Worm (Caenorhabditis elegans) whole organism, L1 larva: ENCODE data around the gene Y57G11C.3.

ENCODE experiments used
- C34B4.2 ChIP-seq: sonication (generic microtip); optimal IDR thresholded peaks from 2 replicates; lab custom pipeline; 2017; ENCODE audit warnings: mild to moderate bottlenecking, missing genetic modification characterization, missing compliant biosample characterization
- F16B12.6 ChIP-seq: fragments of 150-350 bp; optimal IDR thresholded peaks from 2 replicates; lab custom pipeline; 2014; ENCODE audit warnings: missing biosample characterization, missing genetic modification characterization
- ceh-8 ChIP-seq: fragments of 200-800 bp; sonication (Bioruptor generic); optimal IDR thresholded peaks from 2 replicates; lab custom pipeline; 2018; ENCODE audit warnings: mild to moderate bottlenecking, missing genetic modification characterization, moderate library complexity, missing compliant biosample characterization
- ceh-88 ChIP-seq: fragments of 200-800 bp; sonication (Bioruptor generic); IDR thresholded peaks from 2 replicates; pipeline ENCODE4 v1.3.6; 2022; ENCODE audit warnings: missing genetic modification characterization, missing compliant biosample characterization
- dsc-1 ChIP-seq: sonication (generic microtip); optimal IDR thresholded peaks from 2 replicates; lab custom pipeline; 2016; ENCODE audit warnings: mild to moderate bottlenecking, missing genetic modification characterization, missing compliant biosample characterization
- efl-1 ChIP-seq, 4 experiments: fragments of 150-350 bp; optimal IDR thresholded peaks in 3 of 4; peaks in 1 of 4; 1 replicate in 1 of 4; 2 replicates in 3 of 4; lab custom pipeline; 2014; ENCODE audit warnings: missing biosample characterization in 2 of 4, missing genetic modification characterization in 2 of 4, missing genetic modification reagents in 2 of 4
- elt-3 ChIP-seq, 6 experiments: fragments of 150-350 bp in 1 of 6; sonication (generic microtip); optimal IDR thresholded peaks; 2 replicates each; lab custom pipeline; 2017 to 2018; ENCODE audit warnings: missing biosample characterization in 6 of 6, missing genetic modification characterization in 6 of 6, inconsistent platforms in 1 of 6
- fkh-10 ChIP-seq: sonication (generic microtip); optimal IDR thresholded peaks from 2 replicates; lab custom pipeline; 2017; ENCODE audit warnings: missing biosample characterization, missing genetic modification reagents, missing genetic modification characterization
- fkh-8 ChIP-seq: sonication (generic microtip); optimal IDR thresholded peaks from 2 replicates; lab custom pipeline; 2016; ENCODE audit warnings: mild to moderate bottlenecking, missing genetic modification characterization, missing compliant biosample characterization
- fos-1 ChIP-seq: fragments of 150-350 bp; optimal IDR thresholded peaks from 2 replicates; lab custom pipeline; 2014; ENCODE audit warnings: missing biosample characterization, missing genetic modification characterization
- hlh-17 ChIP-seq: fragments of 200-800 bp; sonication (Bioruptor generic); optimal IDR thresholded peaks from 2 replicates; lab custom pipeline; 2018; ENCODE audit warnings: missing genetic modification characterization, mild to moderate bottlenecking, missing compliant biosample characterization, moderate library complexity, borderline replicate concordance
- hlh-4 ChIP-seq: sonication (generic microtip); optimal IDR thresholded peaks from 2 replicates; lab custom pipeline; 2016; ENCODE audit warnings: mild to moderate bottlenecking, missing genetic modification characterization, missing compliant biosample characterization
- hpl-2 ChIP-seq: fragments of 150-350 bp; optimal IDR thresholded peaks from 2 replicates; lab custom pipeline; 2014; ENCODE audit warnings: missing biosample characterization, missing genetic modification reagents, missing genetic modification characterization
- isw-1 ChIP-seq: fragments of 200-800 bp; sonication (Bioruptor generic); IDR thresholded peaks from 2 replicates; pipeline ENCODE4 v1.3.6; 2022; ENCODE audit warnings: missing genetic modification characterization, missing compliant biosample characterization
- lin-14 ChIP-seq: fragments of 200-800 bp; sonication (Bioruptor generic); optimal IDR thresholded peaks from 2 replicates; lab custom pipeline; 2018; ENCODE audit warnings: mild to moderate bottlenecking, missing genetic modification characterization, moderate library complexity, missing compliant biosample characterization
- lin-39 ChIP-seq: fragments of 150-350 bp; optimal IDR thresholded peaks from 2 replicates; lab custom pipeline; 2014; ENCODE audit warnings: missing biosample characterization, missing genetic modification reagents, missing genetic modification characterization
- lir-3 ChIP-seq: sonication (generic microtip); optimal IDR thresholded peaks from 2 replicates; lab custom pipeline; 2016; ENCODE audit warnings: mild to moderate bottlenecking, missing genetic modification characterization, moderate library complexity, missing compliant biosample characterization; ENCODE audit not compliant: poor library complexity
- mab-9 ChIP-seq: fragments of 200-800 bp; sonication (Bioruptor generic); IDR thresholded peaks from 2 replicates; pipeline ENCODE4 v1.3.6; 2022; ENCODE audit warnings: missing genetic modification reagents, missing genetic modification characterization, missing compliant biosample characterization
- mdl-1 ChIP-seq, 2 experiments: fragments of 150-350 bp; optimal IDR thresholded peaks; 2 replicates each; lab custom pipeline; 2014 to 2017; ENCODE audit warnings: missing biosample characterization in 2 of 2, missing genetic modification characterization in 2 of 2, inconsistent platforms in 1 of 2
- mep-1 ChIP-seq: fragments of 150-350 bp; optimal IDR thresholded peaks from 2 replicates; lab custom pipeline; 2014; ENCODE audit warnings: missing biosample characterization, missing genetic modification characterization
- nhr-11 ChIP-seq: fragments of 150-350 bp; optimal IDR thresholded peaks from 2 replicates; lab custom pipeline; 2014; ENCODE audit warnings: missing biosample characterization, missing genetic modification characterization
- nhr-47 ChIP-seq: sonication (generic microtip); optimal IDR thresholded peaks from 2 replicates; lab custom pipeline; 2016; ENCODE audit warnings: mild to moderate bottlenecking, missing genetic modification characterization, moderate library complexity, missing compliant biosample characterization
- nhr-71 ChIP-seq: sonication (generic microtip); optimal IDR thresholded peaks from 2 replicates; lab custom pipeline; 2016; ENCODE audit warnings: mild to moderate bottlenecking, missing genetic modification characterization, moderate library complexity, missing compliant biosample characterization
- nhr-77 ChIP-seq: fragments of 150-350 bp; optimal IDR thresholded peaks from 2 replicates; lab custom pipeline; 2014; ENCODE audit warnings: missing biosample characterization, missing genetic modification characterization
- nhr-84 ChIP-seq: sonication (generic microtip); optimal IDR thresholded peaks from 2 replicates; lab custom pipeline; 2017; ENCODE audit warnings: missing biosample characterization, missing genetic modification characterization
- pag-3 ChIP-seq: sonication (generic microtip); optimal IDR thresholded peaks from 2 replicates; lab custom pipeline; 2017; ENCODE audit warnings: missing genetic modification characterization, mild to moderate bottlenecking, missing compliant biosample characterization, antibody characterized with exemption, borderline replicate concordance; ENCODE audit not compliant: insufficient read depth
- pax-3 ChIP-seq: fragments of 200-800 bp; sonication (Bioruptor generic); optimal IDR thresholded peaks from 2 replicates; lab custom pipeline; 2018; ENCODE audit warnings: mild to moderate bottlenecking, missing genetic modification characterization, moderate library complexity, missing compliant biosample characterization
- rnt-1 ChIP-seq: sonication (generic microtip); optimal IDR thresholded peaks from 2 replicates; lab custom pipeline; 2016; ENCODE audit warnings: mild to moderate bottlenecking, missing genetic modification characterization, moderate library complexity, missing compliant biosample characterization
- sptf-1 ChIP-seq: fragments of 150-350 bp; optimal IDR thresholded peaks from 2 replicates; lab custom pipeline; 2014; ENCODE audit warnings: missing biosample characterization, missing genetic modification characterization
- sup-37 ChIP-seq: fragments of 200-800 bp; sonication (Bioruptor generic); optimal IDR thresholded peaks from 2 replicates; lab custom pipeline; 2018; ENCODE audit warnings: mild to moderate bottlenecking, missing genetic modification characterization, missing compliant biosample characterization
- swsn-7 ChIP-seq: sonication (generic microtip); optimal IDR thresholded peaks from 2 replicates; lab custom pipeline; 2016; ENCODE audit warnings: missing genetic modification characterization, missing compliant biosample characterization
- tlp-1 ChIP-seq: fragments of 150-350 bp; optimal IDR thresholded peaks from 2 replicates; lab custom pipeline; 2014; ENCODE audit warnings: missing biosample characterization, missing genetic modification characterization
- unc-130 ChIP-seq: fragments of 150-350 bp; optimal IDR thresholded peaks from 2 replicates; lab custom pipeline; 2017; ENCODE audit warnings: missing biosample characterization, missing genetic modification characterization, inconsistent platforms

Y57G11C.3 gene

DNA sequence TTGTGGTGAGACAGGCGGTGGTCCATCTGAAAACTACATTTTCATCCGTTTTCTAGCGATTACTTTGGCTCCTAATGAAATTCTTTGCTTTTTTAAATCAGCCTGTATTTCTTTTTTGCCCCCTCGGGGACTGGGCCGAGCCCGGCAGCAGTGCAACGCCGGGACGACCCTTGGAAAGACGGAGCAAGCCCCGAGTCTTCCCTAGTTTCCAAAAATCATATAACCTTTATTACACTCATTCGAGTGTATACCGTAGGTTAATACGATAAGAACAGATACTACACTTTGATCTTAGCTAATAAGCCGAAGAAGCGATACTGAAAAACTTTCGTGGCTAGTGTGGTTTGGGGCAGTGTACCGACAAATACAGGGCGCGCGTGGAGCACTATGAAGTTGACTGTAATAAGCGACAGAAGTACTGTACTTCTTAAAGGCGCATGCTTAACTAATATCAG is 3.3 kb upstream of the Y57G11C.3 start:
- TF ChIP-seq rnt-1 (tag; lab: Kevin White, UChicago) (no peak), lin-14 (GFP tag; lab: Kevin White, UChicago) (no peak), fkh-8 (tag; lab: Kevin White, UChicago) (no peak), nhr-84 (tag; lab: Kevin White, UChicago) (no peak), unc-130 (tag; lab: Kevin White, UChicago) (no peak), isw-1 (no peak)
- TF ChIP-seq, all 84 proteins: peak for 0

DNA sequence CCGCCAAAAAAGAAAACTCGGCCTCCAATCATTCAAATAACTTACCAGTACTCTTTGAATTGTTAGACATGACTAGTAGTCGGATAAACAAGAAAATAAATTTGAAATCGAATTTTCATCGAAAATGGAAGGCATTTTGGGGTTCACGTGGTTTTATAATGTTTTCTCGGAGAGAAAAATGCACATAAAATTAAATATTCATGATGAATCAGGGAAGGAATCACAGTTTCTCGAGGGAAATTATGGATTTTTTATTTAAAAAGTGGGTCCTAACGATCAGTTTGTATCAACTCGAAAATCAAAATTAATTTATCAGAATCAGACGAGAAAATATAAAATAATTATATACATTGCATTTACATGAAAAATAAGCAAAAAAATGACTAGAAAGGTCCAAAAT is 2.7 kb upstream of the Y57G11C.3 start, which contains the start of gene Y57G11C.5:
TSS of gene Y57G11C.5 (minus strand) at position 101 of the 400 bp plus-strand sequence.
- TF ChIP-seq hlh-17 = no peak
- no peak for TF ChIP-seq dsc-1
- no peak for TF ChIP-seq F16B12.6 (tag; lab: Kevin White, UChicago)
- TF ChIP-seq sup-37 (GFP tag; lab: Kevin White, UChicago) = no peak
- TF ChIP-seq tlp-1 (tag; lab: Kevin White, UChicago) = no peak
- no peak for TF ChIP-seq efl-1 (optimal IDR thresholded peaks at IDR 0.05; lab: Kevin White, UChicago)
- no peak for TF ChIP-seq efl-1 (GFP tag; optimal IDR thresholded peaks at IDR 0.05 in 1 of 2; lab: Kevin White, UChicago)
- no peak for TF ChIP-seq pag-3 (tag; lab: Kevin White, UChicago)
- no peak for TF ChIP-seq ceh-88 (GFP tag; lab: Robert Waterston, UW)
- TF ChIP-seq C34B4.2 (tag; lab: Kevin White, UChicago) = no peak
- TF ChIP-seq lin-39 (tag; lab: Kevin White, UChicago) = no peak
- TF ChIP-seq hlh-4 (tag; lab: Kevin White, UChicago) = no peak
- no peak for TF ChIP-seq elt-3 (tag; optimal IDR thresholded peaks at IDR 0.05; lab: Kevin White, UChicago)
- TF ChIP-seq isw-1 = no peak
- TF ChIP-seq fkh-10 (GFP tag; lab: Kevin White, UChicago) = no peak
- no peak for TF ChIP-seq mep-1 (tag; lab: Kevin White, UChicago)
- TF ChIP-seq nhr-47 (tag; lab: Kevin White, UChicago) = no peak
- no peak for TF ChIP-seq lir-3 (tag; lab: Kevin White, UChicago)
- TF ChIP-seq nhr-71 (tag; lab: Kevin White, UChicago) = no peak
- no peak for TF ChIP-seq nhr-11 (tag; lab: Kevin White, UChicago)
- TF ChIP-seq, all 84 proteins: peak for 0

DNA sequence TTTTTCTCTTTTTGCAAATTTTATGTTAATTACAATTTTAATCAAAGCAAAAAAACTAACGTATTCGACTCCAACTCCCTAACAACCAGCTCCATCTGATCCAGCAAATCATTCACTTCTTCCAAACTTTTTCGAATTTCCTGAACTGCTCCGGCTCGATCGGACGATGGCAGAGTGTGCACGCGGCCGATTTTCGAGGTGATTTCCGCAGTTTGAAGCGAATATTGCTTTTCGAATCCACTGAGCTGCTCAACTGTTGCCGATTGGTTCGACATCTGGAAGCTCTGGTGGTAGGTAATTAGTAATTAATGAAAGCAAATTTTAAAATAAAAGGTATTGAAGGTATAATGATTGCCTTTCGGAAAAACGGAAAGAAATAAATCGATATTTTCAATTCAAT is 1.6 kb upstream of the Y57G11C.3 start, which contains the start of gene vti-1:
TSS of gene vti-1 (minus strand) at position 284 of the 400 bp plus-strand sequence.
- TF ChIP-seq nhr-77 (no peak), fos-1 (tag; lab: Kevin White, UChicago) (no peak), mab-9 (GFP tag; lab: Robert Waterston, UW) (no peak), pax-3 (tag; lab: Kevin White, UChicago) (no peak), ceh-8 (GFP tag; lab: Kevin White, UChicago) (no peak)

DNA sequence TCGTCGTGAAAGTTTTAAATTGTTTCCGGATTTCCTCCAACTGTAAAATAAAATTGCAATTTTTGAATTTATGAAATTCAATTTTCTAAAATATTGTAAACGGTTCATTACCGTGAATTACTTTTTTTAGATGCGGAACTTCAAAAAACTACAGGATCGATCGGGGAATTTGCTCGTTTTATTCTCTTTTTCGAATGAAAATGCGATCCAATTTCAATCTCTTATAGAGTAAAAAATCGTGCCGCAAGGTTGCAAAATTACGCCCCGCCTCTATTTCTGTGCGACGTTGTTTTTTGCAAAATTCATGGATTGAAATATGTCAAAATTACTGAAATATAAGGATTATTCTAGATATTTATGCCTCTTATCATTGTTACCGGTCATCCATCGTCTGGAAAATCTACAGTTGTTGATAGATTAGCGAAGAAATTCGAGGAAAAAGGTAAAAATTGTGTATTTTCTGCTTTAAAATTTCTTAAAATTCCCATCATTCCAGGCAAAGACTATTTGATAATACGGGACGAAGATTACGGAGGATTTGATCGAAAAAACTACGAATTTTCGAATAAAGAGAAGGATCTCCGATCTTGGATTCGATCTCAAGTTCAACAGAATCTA is 1.3 kb downstream of the Y57G11C.3 start, which contains the start of gene Y57G11C.43:
TSS of gene Y57G11C.43 (plus strand) at position 224 of the 618 bp plus-strand sequence.
- TF ChIP-seq nhr-77 = no peak
- TF ChIP-seq mdl-1 (tag; optimal IDR thresholded peaks at IDR 0.05; lab: Kevin White, UChicago) = no peak
- TF ChIP-seq sptf-1 (tag; lab: Kevin White, UChicago) = no peak
- TF ChIP-seq hpl-2 (GFP tag; lab: Kevin White, UChicago) = no peak
- TF ChIP-seq swsn-7 (tag; lab: Kevin White, UChicago) = no peak
